Fruit fly (Drosophila melanogaster) whole organism, prepupa: ENCODE data around the gene Mlc1.

Experiments used
- Blimp-1 ChIP-seq: fragments of 200-800 bp; sonication (Bioruptor generic); optimal IDR thresholded peaks from 3 replicates; lab custom pipeline; 2017; ENCODE audit warnings: missing biosample characterization, missing genetic modification characterization, mild to moderate bottlenecking, moderate library complexity, missing genetic modification reagents
- CG11294 ChIP-seq: fragments of 200-800 bp; sonication (Bioruptor generic); IDR thresholded peaks from 2 replicates; pipeline ENCODE4 v1.3.6; 2022; ENCODE audit warnings: missing biosample characterization, missing genetic modification characterization
- CG11762 ChIP-seq: fragments of 200-800 bp; sonication (Bioruptor generic); optimal IDR thresholded peaks from 3 replicates; lab custom pipeline; 2016; ENCODE audit warnings: missing biosample characterization, missing genetic modification characterization; ENCODE audit not compliant: insufficient read depth
- CG11902 ChIP-seq: fragments of 200-800 bp; sonication (Bioruptor generic); optimal IDR thresholded peaks from 3 replicates; lab custom pipeline; 2016; ENCODE audit warnings: missing biosample characterization, missing genetic modification characterization
- CG16779 ChIP-seq: fragments of 200-800 bp; sonication (Bioruptor generic); optimal IDR thresholded peaks from 3 replicates; lab custom pipeline; 2017; ENCODE audit warnings: missing biosample characterization, mild to moderate bottlenecking, missing genetic modification characterization
- CG31627 ChIP-seq: fragments of 200-800 bp; sonication (Bioruptor generic); optimal IDR thresholded peaks from 3 replicates; lab custom pipeline; 2016; ENCODE audit warnings: missing biosample characterization, missing genetic modification characterization
- CG32006 ChIP-seq: fragments of 200-800 bp; sonication (Bioruptor generic); optimal IDR thresholded peaks from 3 replicates; lab custom pipeline; 2017; ENCODE audit warnings: missing biosample characterization, mild to moderate bottlenecking, missing genetic modification characterization
- CG34406 ChIP-seq: fragments of 200-800 bp; sonication (Bioruptor generic); optimal IDR thresholded peaks from 3 replicates; lab custom pipeline; 2016; ENCODE audit warnings: missing biosample characterization, missing genetic modification characterization
- CG3919 ChIP-seq: fragments of 200-800 bp; sonication (Bioruptor generic); optimal IDR thresholded peaks from 3 replicates; lab custom pipeline; 2016; ENCODE audit warnings: missing biosample characterization, missing genetic modification characterization
- CG4318 ChIP-seq: fragments of 200-800 bp; sonication (Bioruptor generic); optimal IDR thresholded peaks from 3 replicates; lab custom pipeline; 2017; ENCODE audit warnings: missing biosample characterization, mild to moderate bottlenecking, missing genetic modification characterization
- CG6163 ChIP-seq: fragments of 200-800 bp; sonication (Bioruptor generic); IDR thresholded peaks from 3 replicates; pipeline ENCODE4 v1.3.6; 2022; ENCODE audit warnings: missing biosample characterization, missing genetic modification characterization
- CG6276 ChIP-seq: fragments of 200-800 bp; sonication (Bioruptor generic); optimal IDR thresholded peaks from 2 replicates; lab custom pipeline; 2017; ENCODE audit warnings: missing biosample characterization, mild to moderate bottlenecking, missing genetic modification characterization
- CG6792 ChIP-seq: fragments of 200-800 bp; sonication (Bioruptor generic); optimal IDR thresholded peaks from 3 replicates; lab custom pipeline; 2016; ENCODE audit warnings: missing biosample characterization, missing genetic modification characterization
- CG6808 ChIP-seq: fragments of 200-800 bp; sonication (Bioruptor generic); optimal IDR thresholded peaks from 3 replicates; lab custom pipeline; 2017; ENCODE audit warnings: missing biosample characterization, missing genetic modification characterization, mild to moderate bottlenecking, moderate library complexity, missing genetic modification reagents
- CG6854 ChIP-seq: fragments of 200-800 bp; sonication (Bioruptor generic); optimal IDR thresholded peaks from 2 replicates; lab custom pipeline; 2017; ENCODE audit warnings: missing biosample characterization, mild to moderate bottlenecking, missing genetic modification characterization
- CG8632 ChIP-seq: fragments of 200-800 bp; sonication (Bioruptor generic); optimal IDR thresholded peaks from 3 replicates; lab custom pipeline; 2016; ENCODE audit warnings: missing biosample characterization, missing genetic modification characterization
- CG9139 ChIP-seq: fragments of 200-800 bp; sonication (Bioruptor generic); optimal IDR thresholded peaks from 3 replicates; lab custom pipeline; 2017; ENCODE audit warnings: missing biosample characterization, mild to moderate bottlenecking, missing genetic modification characterization
- Eip75B ChIP-seq: fragments of 200-800 bp; sonication (Bioruptor generic); optimal IDR thresholded peaks from 3 replicates; lab custom pipeline; 2016; ENCODE audit warnings: missing biosample characterization, missing genetic modification characterization
- Eip78C ChIP-seq: fragments of 200-800 bp; sonication (Bioruptor generic); peaks from one replicate; lab custom pipeline; 2016; ENCODE audit warnings: missing biosample characterization, missing genetic modification characterization
- Eip93F ChIP-seq: fragments of 200-800 bp; sonication (Bioruptor generic); optimal IDR thresholded peaks from 2 replicates; lab custom pipeline; 2016; ENCODE audit warnings: missing biosample characterization, mild to moderate bottlenecking, missing genetic modification characterization
- Ets21C ChIP-seq: fragments of 200-800 bp; sonication (Bioruptor generic); optimal IDR thresholded peaks from 3 replicates; lab custom pipeline; 2016; ENCODE audit warnings: missing biosample characterization, missing genetic modification characterization
- Ets96B ChIP-seq: fragments of 200-800 bp; optimal IDR thresholded peaks from 2 replicates; lab custom pipeline; 2019; ENCODE audit warnings: missing biosample characterization, mild to moderate bottlenecking, missing genetic modification characterization, moderate library complexity
- Hr38 ChIP-seq: sonication (Bioruptor generic); optimal IDR thresholded peaks from 2 replicates; lab custom pipeline; 2016; ENCODE audit warnings: missing biosample characterization, missing genetic modification characterization
- Hr39 ChIP-seq: fragments of 200-800 bp; sonication (Bioruptor generic); optimal IDR thresholded peaks from 2 replicates; lab custom pipeline; 2016; ENCODE audit warnings: missing biosample characterization, missing genetic modification characterization
- Hr4 ChIP-seq: fragments of 200-800 bp; sonication (Bioruptor generic); optimal IDR thresholded peaks from 3 replicates; lab custom pipeline; 2016; ENCODE audit warnings: missing biosample characterization, missing genetic modification characterization
- Lpt ChIP-seq: fragments of 200-800 bp; sonication (Bioruptor generic); optimal IDR thresholded peaks from 3 replicates; lab custom pipeline; 2016; ENCODE audit warnings: missing biosample characterization, missing genetic modification characterization
- Met ChIP-seq: fragments of 200-800 bp; sonication (Bioruptor generic); optimal IDR thresholded peaks from 3 replicates; lab custom pipeline; 2016; ENCODE audit warnings: missing biosample characterization, missing genetic modification characterization
- OdsH ChIP-seq: fragments of 200-800 bp; sonication (Bioruptor generic); optimal IDR thresholded peaks from 3 replicates; lab custom pipeline; 2016; ENCODE audit warnings: missing biosample characterization, missing genetic modification characterization
- Smox ChIP-seq: fragments of 200-800 bp; sonication (Bioruptor generic); optimal IDR thresholded peaks from 3 replicates; lab custom pipeline; 2016; ENCODE audit warnings: missing biosample characterization, missing genetic modification characterization
- Sox102F ChIP-seq: fragments of 200-800 bp; sonication (Bioruptor generic); optimal IDR thresholded peaks from 2 replicates; lab custom pipeline; 2016; ENCODE audit warnings: missing biosample characterization, mild to moderate bottlenecking, missing genetic modification characterization
- Sox14 ChIP-seq: fragments of 200-800 bp; sonication (Bioruptor generic); optimal IDR thresholded peaks from 3 replicates; lab custom pipeline; 2016; ENCODE audit warnings: missing biosample characterization, missing genetic modification characterization
- Sox15 ChIP-seq: fragments of 200-800 bp; sonication (Bioruptor generic); optimal IDR thresholded peaks from 3 replicates; lab custom pipeline; 2016; ENCODE audit warnings: missing biosample characterization, missing genetic modification characterization
- acj6 ChIP-seq: fragments of 200-800 bp; sonication (Bioruptor generic); optimal IDR thresholded peaks from 3 replicates; lab custom pipeline; 2016; ENCODE audit warnings: missing biosample characterization, missing genetic modification characterization
- dsx ChIP-seq: fragments of 200-800 bp; optimal IDR thresholded peaks from 3 replicates; lab custom pipeline; 2019; ENCODE audit warnings: missing biosample characterization, mild to moderate bottlenecking, missing genetic modification characterization, moderate library complexity; ENCODE audit not compliant: poor library complexity, severe bottlenecking
- esn ChIP-seq: fragments of 200-800 bp; sonication (Bioruptor generic); optimal IDR thresholded peaks from 2 replicates; lab custom pipeline; 2016; ENCODE audit warnings: missing biosample characterization, mild to moderate bottlenecking, missing genetic modification characterization, moderate library complexity
- fd59A ChIP-seq: fragments of 200-800 bp; sonication (Bioruptor generic); optimal IDR thresholded peaks from 2 replicates; lab custom pipeline; 2017; ENCODE audit warnings: missing biosample characterization, mild to moderate bottlenecking, missing genetic modification characterization, missing genetic modification reagents
- fd85E ChIP-seq: fragments of 200-800 bp; sonication (Bioruptor generic); optimal IDR thresholded peaks from 3 replicates; lab custom pipeline; 2016; ENCODE audit warnings: missing biosample characterization, missing genetic modification characterization
- fkh ChIP-seq: fragments of 200-800 bp; sonication (Bioruptor generic); optimal IDR thresholded peaks from 3 replicates; lab custom pipeline; 2017; ENCODE audit warnings: missing biosample characterization, mild to moderate bottlenecking, missing genetic modification characterization, moderate library complexity
- pdm3 ChIP-seq: fragments of 200-800 bp; sonication (Bioruptor generic); optimal IDR thresholded peaks from 3 replicates; lab custom pipeline; 2016; ENCODE audit warnings: missing biosample characterization, missing genetic modification characterization
- salr ChIP-seq, 2 experiments: fragments of 200-800 bp; sonication (Bioruptor generic); optimal IDR thresholded peaks; 3 replicates each; lab custom pipeline; 2016 to 2018; ENCODE audit warnings: missing biosample characterization in 2 of 2, missing genetic modification characterization in 2 of 2, mild to moderate bottlenecking in 1 of 2
- spab ChIP-seq: fragments of 200-800 bp; sonication (Bioruptor generic); optimal IDR thresholded peaks from 2 replicates; lab custom pipeline; 2017; ENCODE audit warnings: missing biosample characterization, mild to moderate bottlenecking, missing genetic modification characterization, missing genetic modification reagents
- ss ChIP-seq, 2 experiments: fragments of 200-800 bp; sonication (Bioruptor generic); optimal IDR thresholded peaks; 2 replicates in 1 of 2; 3 replicates in 1 of 2; lab custom pipeline; 2017 to 2018; ENCODE audit warnings: mild to moderate bottlenecking in 2 of 2, missing biosample characterization in 2 of 2, missing genetic modification characterization in 2 of 2, moderate library complexity in 1 of 2
- svp ChIP-seq: fragments of 200-800 bp; sonication (Bioruptor generic); peaks from one replicate; lab custom pipeline; 2016; ENCODE audit warnings: missing biosample characterization, missing genetic modification characterization
- vri ChIP-seq: fragments of 200-800 bp; sonication (Bioruptor generic); optimal IDR thresholded peaks from 3 replicates; lab custom pipeline; 2016; ENCODE audit warnings: missing biosample characterization, mild to moderate bottlenecking, missing genetic modification characterization

Gene Mlc1

dm6 chr3R:27692645-27693307 lies 32.8 kb upstream of the Mlc1 start:
- TF ChIP-seq acj6 = no peak
- peak in 1 of 2 experiments; percentile 75 for TF ChIP-seq ss (GFP tag; optimal IDR thresholded peaks at IDR 0.05; lab: Kevin White, UChicago)
- no peak for TF ChIP-seq CG6808 (GFP tag; lab: Kevin White, UChicago)
- no peak for TF ChIP-seq CG31627
- TF ChIP-seq CG4318 = no peak
- TF ChIP-seq CG6792 (GFP tag; lab: Kevin White, UChicago) = no peak
- no peak for TF ChIP-seq CG11294 (GFP tag; lab: Robert Waterston, UW)
- TF ChIP-seq pdm3 (GFP tag; lab: Kevin White, UChicago) = no peak
- no peak for TF ChIP-seq Ets21C (GFP tag; lab: Kevin White, UChicago)
- TF ChIP-seq OdsH (GFP tag; lab: Kevin White, UChicago) = no peak
- no peak for TF ChIP-seq CG6163 (GFP tag; lab: Robert Waterston, UW)
- TF ChIP-seq Hr4 (GFP tag; lab: Kevin White, UChicago) = no peak
- TF ChIP-seq Sox14 (GFP tag; lab: Kevin White, UChicago) = no peak
- no peak for TF ChIP-seq salr (GFP tag; optimal IDR thresholded peaks at IDR 0.05; lab: Kevin White, UChicago)
- TF ChIP-seq CG8632 (GFP tag; lab: Kevin White, UChicago) = no peak
- TF ChIP-seq Smox (GFP tag; lab: Kevin White, UChicago) = no peak
- no peak for TF ChIP-seq CG11902 (GFP tag; lab: Kevin White, UChicago)
- TF ChIP-seq CG11762 (GFP tag; lab: Kevin White, UChicago) = no peak
- no peak for TF ChIP-seq Hr38
- no peak for TF ChIP-seq dsx (GFP tag; lab: Kevin White, UChicago)
- no peak for TF ChIP-seq CG34406
- TF ChIP-seq svp (GFP tag; lab: Kevin White, UChicago) = peak; percentile 52
- no peak for TF ChIP-seq Ets96B (tag; lab: Kevin White, UChicago)
- no peak for TF ChIP-seq CG6854 (GFP tag; lab: Kevin White, UChicago)
- peak; percentile 55 for TF ChIP-seq Eip78C
- TF ChIP-seq esn (GFP tag; lab: Kevin White, UChicago) = no peak
- no peak for TF ChIP-seq Blimp-1
- peak; percentile 62 for TF ChIP-seq vri
- TF ChIP-seq fd59A = no peak
- TF ChIP-seq CG6276 (GFP tag; lab: Kevin White, UChicago) = no peak
- TF ChIP-seq spab (GFP tag; lab: Kevin White, UChicago) = no peak
- no peak for TF ChIP-seq Hr39 (GFP tag; lab: Kevin White, UChicago)
- TF ChIP-seq Eip93F (GFP tag; lab: Kevin White, UChicago) = no peak
- TF ChIP-seq Lpt (GFP tag; lab: Kevin White, UChicago) = no peak
- no peak for TF ChIP-seq CG3919 (GFP tag; lab: Kevin White, UChicago)
- TF ChIP-seq Sox102F (GFP tag; lab: Kevin White, UChicago) = peak; percentile 25
- no peak for TF ChIP-seq CG16779 (tag; lab: Kevin White, UChicago)

- TF ChIP-seq ss (GFP tag; optimal IDR thresholded peaks at IDR 0.05; lab: Kevin White, UChicago) = peak in 1 of 2 experiments; percentile 69
- TF ChIP-seq vri = no peak
- TF ChIP-seq, all 60 proteins: peak for 1
These were observed 28.1 kb upstream of the Mlc1 start, which contains the start of gene CG31055 for dm6 chr3R:27688034-27688433. CG31055 (minus strand) TSS chr3R:27688134.

dm6 chr3R:27685539-27686012 lies 25.6 kb upstream of the Mlc1 start, which contains the start of gene CG12880:
CG12880 (plus strand) TSS chr3R:27685962.
- peak; percentile 51 for TF ChIP-seq pdm3 (GFP tag; lab: Kevin White, UChicago)
- peak in 1 of 2 experiments; percentile 48 for TF ChIP-seq ss (GFP tag; optimal IDR thresholded peaks at IDR 0.05; lab: Kevin White, UChicago)
- TF ChIP-seq CG3919 (GFP tag; lab: Kevin White, UChicago) = peak; percentile 41
- TF ChIP-seq Hr38 = no peak
- peak; percentile 40 for TF ChIP-seq acj6
- TF ChIP-seq Smox (GFP tag; lab: Kevin White, UChicago) = peak; percentile 28
- peak; percentile 42 for TF ChIP-seq Eip75B (GFP tag; lab: Kevin White, UChicago)
- TF ChIP-seq CG32006 (GFP tag; lab: Kevin White, UChicago) = peak; percentile 69
- no peak for TF ChIP-seq CG11294 (GFP tag; lab: Robert Waterston, UW)
- no peak for TF ChIP-seq Sox15 (GFP tag; lab: Kevin White, UChicago)
- no peak for TF ChIP-seq fd85E (GFP tag; lab: Kevin White, UChicago)
- TF ChIP-seq Met (GFP tag; lab: Kevin White, UChicago) = peak; percentile 51
- peak in 1 of 2 experiments; percentile 73 for TF ChIP-seq salr (GFP tag; optimal IDR thresholded peaks at IDR 0.05; lab: Kevin White, UChicago)
- peak; percentile 30 for TF ChIP-seq fd59A
- TF ChIP-seq CG6163 (GFP tag; lab: Robert Waterston, UW) = 0 out of 3 replicates have a peak, but pooled peaks have one; percentile 10
- no peak for TF ChIP-seq vri
- TF ChIP-seq dsx (GFP tag; lab: Kevin White, UChicago) = no peak
- no peak for TF ChIP-seq fkh (GFP tag; lab: Kevin White, UChicago)
- TF ChIP-seq Hr39 (GFP tag; lab: Kevin White, UChicago) = peak; percentile 30
- no peak for TF ChIP-seq CG9139 (GFP tag; lab: Kevin White, UChicago)
- TF ChIP-seq OdsH (GFP tag; lab: Kevin White, UChicago) = peak; percentile 35
- no peak for TF ChIP-seq CG6854 (GFP tag; lab: Kevin White, UChicago)
- no peak for TF ChIP-seq CG11902 (GFP tag; lab: Kevin White, UChicago)
